Worm (Caenorhabditis elegans) whole organism, L2 larva: ENCODE data around the gene decr-1.2.
A peak's percentile ranks its signal among the peaks of the same experiment; 100 is the strongest.

Experiments
- C34F6.9 ChIP-seq: fragments of 150-350 bp; optimal IDR thresholded peaks from 2 replicates; lab custom pipeline; 2014; ENCODE audit warnings: missing biosample characterization, missing genetic modification characterization
- R02D3.7 ChIP-seq: fragments of 150-350 bp; optimal IDR thresholded peaks from 2 replicates; lab custom pipeline; 2014; ENCODE audit warnings: missing biosample characterization, missing genetic modification characterization
- aly-2 ChIP-seq: fragments of 150-350 bp; optimal IDR thresholded peaks from 2 replicates; lab custom pipeline; 2014; ENCODE audit warnings: missing biosample characterization, missing genetic modification characterization
- ama-1 ChIP-seq: fragments of 150-350 bp; optimal IDR thresholded peaks from 2 replicates; lab custom pipeline; 2018; ENCODE audit warnings: inconsistent platforms
- ceh-16 ChIP-seq: fragments of 150-350 bp; optimal IDR thresholded peaks from 2 replicates; lab custom pipeline; 2014; ENCODE audit warnings: missing biosample characterization, missing genetic modification characterization
- ceh-82 ChIP-seq: fragments of 150-350 bp; optimal IDR thresholded peaks from 2 replicates; lab custom pipeline; 2014; ENCODE audit warnings: missing biosample characterization, missing genetic modification characterization
- crh-2 ChIP-seq: sonication (generic microtip); optimal IDR thresholded peaks from 2 replicates; lab custom pipeline; 2017; ENCODE audit warnings: missing biosample characterization, missing genetic modification characterization
- dmd-4 ChIP-seq: sonication (generic microtip); optimal IDR thresholded peaks from 2 replicates; lab custom pipeline; 2017; ENCODE audit warnings: missing biosample characterization, missing genetic modification characterization
- egl-27 ChIP-seq: sonication (generic microtip); optimal IDR thresholded peaks from 3 replicates; lab custom pipeline; 2017; ENCODE audit warnings: missing biosample characterization, missing genetic modification reagents, missing genetic modification characterization
- elt-1 ChIP-seq: fragments of 150-350 bp; optimal IDR thresholded peaks from 2 replicates; lab custom pipeline; 2014; ENCODE audit warnings: missing biosample characterization, missing genetic modification characterization
- elt-3 ChIP-seq: sonication (generic microtip); optimal IDR thresholded peaks from 2 replicates; lab custom pipeline; 2017; ENCODE audit warnings: missing biosample characterization, missing genetic modification characterization
- fos-1 ChIP-seq: fragments of 150-350 bp; optimal IDR thresholded peaks from 2 replicates; lab custom pipeline; 2014; ENCODE audit warnings: missing biosample characterization, missing genetic modification characterization
- gmeb-1 ChIP-seq: fragments of 150-350 bp; optimal IDR thresholded peaks from 2 replicates; lab custom pipeline; 2014; ENCODE audit warnings: missing biosample characterization, missing genetic modification characterization
- lin-11 ChIP-seq: fragments of 150-350 bp; sonication (generic microtip); optimal IDR thresholded peaks from 2 replicates; lab custom pipeline; 2014; ENCODE audit warnings: missing biosample characterization, missing genetic modification characterization, inconsistent platforms, mixed read lengths
- lin-39 ChIP-seq: fragments of 150-350 bp; optimal IDR thresholded peaks from 2 replicates; lab custom pipeline; 2014; ENCODE audit warnings: missing biosample characterization, missing genetic modification reagents, missing genetic modification characterization
- lsy-2 ChIP-seq, 2 experiments: fragments of 150-350 bp in 1 of 2; sonication (generic microtip) in 1 of 2; optimal IDR thresholded peaks; 2 replicates each; lab custom pipeline; 2014 to 2017; ENCODE audit warnings: missing biosample characterization in 2 of 2, missing genetic modification characterization in 2 of 2
- mbf-1 ChIP-seq: sonication (generic microtip); optimal IDR thresholded peaks from 2 replicates; lab custom pipeline; 2017; ENCODE audit warnings: missing biosample characterization, missing genetic modification characterization
- mdl-1 ChIP-seq, 2 experiments: fragments of 150-350 bp in 1 of 2; sonication (generic microtip) in 1 of 2; optimal IDR thresholded peaks; 2 replicates each; lab custom pipeline; 2017; ENCODE audit warnings: missing biosample characterization in 2 of 2, missing genetic modification characterization in 2 of 2
- nhr-10 ChIP-seq: sonication (generic microtip); optimal IDR thresholded peaks from 2 replicates; lab custom pipeline; 2017; ENCODE audit warnings: missing biosample characterization, missing genetic modification characterization
- nhr-11 ChIP-seq: fragments of 150-350 bp; optimal IDR thresholded peaks from 2 replicates; lab custom pipeline; 2014; ENCODE audit warnings: missing biosample characterization, missing genetic modification characterization
- nhr-12 ChIP-seq: fragments of 150-350 bp; optimal IDR thresholded peaks from 2 replicates; lab custom pipeline; 2014; ENCODE audit warnings: missing biosample characterization, missing genetic modification characterization
- nhr-21 ChIP-seq: fragments of 150-350 bp; optimal IDR thresholded peaks from 2 replicates; lab custom pipeline; 2014; ENCODE audit warnings: missing biosample characterization, missing genetic modification characterization
- nhr-23 ChIP-seq: fragments of 150-350 bp; optimal IDR thresholded peaks from 2 replicates; lab custom pipeline; 2014; ENCODE audit warnings: missing biosample characterization, missing genetic modification reagents, missing genetic modification characterization
- nhr-25 ChIP-seq: fragments of 150-350 bp; sonication (generic microtip); optimal IDR thresholded peaks from 3 replicates; lab custom pipeline; 2014; ENCODE audit warnings: missing biosample characterization, missing genetic modification characterization
- nhr-6 ChIP-seq: fragments of 150-350 bp; optimal IDR thresholded peaks from 2 replicates; lab custom pipeline; 2014; ENCODE audit warnings: missing biosample characterization, missing genetic modification characterization
- sem-4 ChIP-seq: fragments of 150-350 bp; optimal IDR thresholded peaks from 2 replicates; lab custom pipeline; 2014; ENCODE audit warnings: missing biosample characterization, missing genetic modification reagents, missing genetic modification characterization
- skn-1 ChIP-seq: sonication (generic microtip); optimal IDR thresholded peaks from 2 replicates; lab custom pipeline; 2017; ENCODE audit warnings: missing biosample characterization, missing genetic modification characterization
- sma-9 ChIP-seq, 2 experiments: fragments of 150-350 bp in 1 of 2; sonication (generic microtip) in 1 of 2; optimal IDR thresholded peaks; 2 replicates each; lab custom pipeline; 2014 to 2016; ENCODE audit warnings: missing genetic modification characterization in 2 of 2, mild to moderate bottlenecking in 1 of 2, missing biosample characterization in 1 of 2, missing compliant biosample characterization in 1 of 2, missing genetic modification reagents in 1 of 2, moderate library complexity in 1 of 2
- snpc-4 ChIP-seq: fragments of 150-350 bp; optimal IDR thresholded peaks from 2 replicates; lab custom pipeline; 2014; ENCODE audit warnings: missing biosample characterization, missing genetic modification characterization
- unc-39 ChIP-seq: fragments of 150-350 bp; optimal IDR thresholded peaks from 2 replicates; lab custom pipeline; 2014; ENCODE audit warnings: missing biosample characterization, missing genetic modification characterization
- unc-55 ChIP-seq: fragments of 150-350 bp; sonication (generic microtip); optimal IDR thresholded peaks from 3 replicates; lab custom pipeline; 2014; ENCODE audit warnings: missing biosample characterization, missing genetic modification reagents, missing genetic modification characterization
- zag-1 ChIP-seq: fragments of 150-350 bp; optimal IDR thresholded peaks from 2 replicates; lab custom pipeline; 2014; ENCODE audit warnings: missing biosample characterization, missing genetic modification characterization
- ztf-4 ChIP-seq: fragments of 150-350 bp; optimal IDR thresholded peaks from 2 replicates; lab custom pipeline; 2014; ENCODE audit warnings: missing biosample characterization, missing genetic modification characterization

The decr-1.2 gene

ce11 chrII:8570977-8571376 is 25.6 kb downstream of the decr-1.2 start, which contains the start of gene bcs-1:
Gene bcs-1 (plus strand): TSS chrII:8571085.
- TF ChIP-seq dmd-4 (tag; lab: Kevin White, UChicago) (no peak), sma-9 (GFP tag; optimal IDR thresholded peaks at IDR 0.05; lab: Kevin White, UChicago) (no peak), sma-9 (tag; optimal IDR thresholded peaks at IDR 0.05; lab: Kevin White, UChicago) (no peak), nhr-21 (tag; lab: Kevin White, UChicago) (no peak)

ce11 chrII:8573044-8573443 is 27.6 kb downstream of the decr-1.2 start, which contains the start of gene F54C9.7:
Gene F54C9.7 (plus strand): TSS chrII:8573344.
- TF ChIP-seq unc-55 (GFP tag; lab: Kevin White, UChicago) (peak; percentile 26), elt-3 (no peak), aly-2 (tag; lab: Kevin White, UChicago) (no peak), ama-1 (lab: Kevin White, UChicago) (no peak), unc-39 (tag; lab: Kevin White, UChicago) (no peak), ceh-82 (tag; lab: Kevin White, UChicago) (no peak)

ce11 chrII:8575184-8575583 is 29.8 kb downstream of the decr-1.2 start, which contains the start of gene puf-5:
Gene puf-5 (plus strand): TSS chrII:8575541.
- no peak for TF ChIP-seq ztf-4 (tag; lab: Kevin White, UChicago)
- no peak for TF ChIP-seq nhr-11 (tag; lab: Kevin White, UChicago)
- no peak for TF ChIP-seq sem-4 (tag; lab: Kevin White, UChicago)
- no peak for TF ChIP-seq unc-55 (GFP tag; lab: Kevin White, UChicago)
- TF ChIP-seq R02D3.7 (tag; lab: Kevin White, UChicago), result no peak
- TF ChIP-seq nhr-25 (tag; lab: Kevin White, UChicago), result no peak
- TF ChIP-seq snpc-4 (tag; lab: Kevin White, UChicago), result no peak
- TF ChIP-seq nhr-10 (tag; lab: Kevin White, UChicago), result no peak
- no peak for TF ChIP-seq elt-3
- TF ChIP-seq fos-1, result no peak
- TF ChIP-seq egl-27 (tag; lab: Kevin White, UChicago), result no peak

ce11 chrII:8577509-8578099 is 32.2 kb downstream of the decr-1.2 start, which contains the start of gene F54C9.9:
Gene F54C9.9 (plus strand): TSS chrII:8578049.
- TF ChIP-seq unc-55 (GFP tag; lab: Kevin White, UChicago) (peak; percentile 45), C34F6.9 (tag; lab: Kevin White, UChicago) (peak; percentile 66), lsy-2 (tag; optimal IDR thresholded peaks at IDR 0.05; lab: Kevin White, UChicago) (peak in 1 of 2 experiments; percentile 60), ceh-16 (tag; lab: Kevin White, UChicago) (no peak), gmeb-1 (tag; lab: Kevin White, UChicago) (peak; percentile 64), nhr-25 (tag; lab: Kevin White, UChicago) (peak; percentile 79), dmd-4 (tag; lab: Kevin White, UChicago) (no peak), crh-2 (tag; lab: Kevin White, UChicago) (peak; percentile 42), nhr-23 (no peak)

ce11 chrII:8581700-8582099 is 36.3 kb downstream of the decr-1.2 start, which contains the start of gene arl-1:
Gene arl-1 (plus strand): TSS chrII:8582000.
- TF ChIP-seq aly-2 (tag; lab: Kevin White, UChicago) (no peak), unc-39 (tag; lab: Kevin White, UChicago) (no peak), mdl-1 (tag; optimal IDR thresholded peaks at IDR 0.05; lab: Kevin White, UChicago) (no peak), zag-1 (no peak), nhr-23 (no peak), R02D3.7 (tag; lab: Kevin White, UChicago) (no peak), nhr-11 (tag; lab: Kevin White, UChicago) (no peak), lin-39 (no peak), gmeb-1 (tag; lab: Kevin White, UChicago) (no peak), mbf-1 (tag; lab: Kevin White, UChicago) (no peak), nhr-6 (no peak), nhr-25 (tag; lab: Kevin White, UChicago) (no peak), elt-1 (tag; lab: Kevin White, UChicago) (no peak), skn-1 (no peak), ama-1 (lab: Kevin White, UChicago) (no peak), snpc-4 (tag; lab: Kevin White, UChicago) (no peak), nhr-12 (tag; lab: Kevin White, UChicago) (no peak), lin-11 (tag; lab: Kevin White, UChicago) (no peak)
